Worm (Caenorhabditis elegans) whole organism, L1 larva: Measurements from ENCODE around the gene sri-18.

Experiments
- aly-2 ChIP-seq: fragments of 150-350 bp; optimal IDR thresholded peaks from 2 replicates; lab custom pipeline; 2014; ENCODE audit warnings: missing biosample characterization, missing genetic modification characterization
- blmp-1 ChIP-seq: fragments of 150-350 bp; optimal IDR thresholded peaks from 2 replicates; lab custom pipeline; 2014; ENCODE audit warnings: missing biosample characterization, missing genetic modification characterization
- dpl-1 ChIP-seq, 3 experiments: fragments of 150-350 bp in 2 of 3; sonication (generic microtip) in 1 of 3; optimal IDR thresholded peaks; 2 replicates each; lab custom pipeline; 2014 to 2017; ENCODE audit warnings: missing biosample characterization in 3 of 3, missing genetic modification characterization in 3 of 3, missing genetic modification reagents in 3 of 3
- elt-2 ChIP-seq: sonication (generic microtip); optimal IDR thresholded peaks from 2 replicates; lab custom pipeline; 2016; ENCODE audit warnings: missing genetic modification characterization, mild to moderate bottlenecking, inconsistent platforms, missing compliant biosample characterization, missing genetic modification reagents
- elt-3 ChIP-seq, 6 experiments: fragments of 150-350 bp in 1 of 6; sonication (generic microtip); optimal IDR thresholded peaks; 2 replicates each; lab custom pipeline; 2017 to 2018; ENCODE audit warnings: missing biosample characterization in 6 of 6, missing genetic modification characterization in 6 of 6, inconsistent platforms in 1 of 6
- nhr-12 ChIP-seq: sonication (generic microtip); optimal IDR thresholded peaks from 2 replicates; lab custom pipeline; 2017; ENCODE audit warnings: missing biosample characterization, missing genetic modification characterization
- unc-62 ChIP-seq: fragments of 150-350 bp; optimal IDR thresholded peaks from 2 replicates; lab custom pipeline; 2014; ENCODE audit warnings: missing biosample characterization, missing genetic modification reagents, missing genetic modification characterization

DNA sequence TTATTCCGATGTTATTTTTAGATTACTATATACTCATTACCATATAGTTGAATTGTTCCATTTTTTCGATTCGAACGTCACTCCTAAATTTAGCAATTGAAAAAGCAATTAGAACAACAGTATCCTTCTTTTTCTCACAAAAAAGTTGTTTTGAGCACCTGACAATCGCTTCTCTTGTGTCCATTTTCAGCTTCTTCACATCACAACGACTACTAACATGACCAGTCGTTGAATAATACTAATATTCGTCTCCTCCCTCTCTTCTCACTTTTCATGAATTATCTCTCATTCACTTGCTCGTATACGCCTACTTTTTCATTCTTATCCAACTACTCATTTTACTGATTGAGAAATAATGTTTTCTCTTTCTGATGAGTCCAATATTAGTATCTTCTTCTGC, 43.6 kb downstream of the sri-18 start, which contains the start of gene ZK856.14:
- TF ChIP-seq dpl-1 (GFP tag; optimal IDR thresholded peaks at IDR 0.05; lab: Kevin White, UChicago): no peak
- TF ChIP-seq elt-3 (tag; optimal IDR thresholded peaks at IDR 0.05; lab: Kevin White, UChicago): no peak
- TF ChIP-seq aly-2: no peak
- TF ChIP-seq blmp-1 (tag; lab: Kevin White, UChicago): no peak
- no peak for TF ChIP-seq elt-2
- TF ChIP-seq unc-62 (GFP tag; lab: Kevin White, UChicago): no peak
- TF ChIP-seq nhr-12 (tag; lab: Kevin White, UChicago): no peak
